Worm (Caenorhabditis elegans): ENCODE results near the gene algn-2.
A peak's percentile ranks its signal among the peaks of the same experiment; 100 is the strongest.

algn-2 gene

DNA sequence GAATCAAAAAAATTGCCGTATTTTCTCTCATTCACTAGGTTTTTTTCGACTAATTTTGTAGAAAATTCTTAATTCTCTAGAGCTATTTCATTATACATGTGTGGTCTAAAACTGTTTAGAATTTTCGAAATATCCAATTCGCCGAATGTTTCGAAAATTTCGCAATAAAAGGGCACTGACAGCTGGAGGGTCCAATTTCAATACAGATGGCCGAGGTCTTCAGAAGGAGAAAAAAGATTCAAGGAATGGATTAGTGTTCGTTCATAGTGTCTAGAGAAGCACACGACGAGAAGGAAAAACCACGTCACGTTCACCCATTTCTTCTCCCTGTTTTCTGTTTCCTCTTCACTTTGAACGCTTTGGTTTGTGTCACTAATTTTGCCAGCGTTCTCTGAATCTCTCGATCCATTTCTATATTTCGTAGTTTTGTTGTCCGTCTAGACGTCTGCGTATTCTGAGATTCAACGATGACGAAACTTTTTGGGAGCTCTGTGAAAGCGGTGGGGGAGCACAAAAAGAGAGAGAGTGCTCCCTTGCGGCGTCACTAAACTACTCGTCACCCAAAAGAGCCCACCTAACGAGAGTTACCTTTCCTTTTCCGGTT lies 48.9 kb upstream of the algn-2 start (continued):
- TF ChIP-seq hmg-1.1 (GFP tag; IDR thresholded peaks at IDR 0.05): peak; percentile 61; the same call in 1 of the 2 replicates
- no peak for TF ChIP-seq snpc-4 (tag; optimal IDR thresholded peaks at IDR 0.05)
- no peak for TF ChIP-seq D1046.2 (GFP tag; IDR thresholded peaks at IDR 0.05)
- TF ChIP-seq zfp-3 (GFP tag; conservative IDR thresholded peaks at IDR 0.05): no peak
- TF ChIP-seq dmd-9 (GFP tag; IDR thresholded peaks at IDR 0.05): no peak
- no peak for TF ChIP-seq lir-3 (tag; optimal IDR thresholded peaks at IDR 0.05)
- no peak for TF ChIP-seq php-3 (GFP tag; IDR thresholded peaks at IDR 0.05)
- peak; percentile 3 for TF ChIP-seq gei-8 (GFP tag; optimal IDR thresholded peaks at IDR 0.05)
- no peak for TF ChIP-seq nhr-111 (GFP tag; optimal IDR thresholded peaks at IDR 0.05)
- TF ChIP-seq spr-3 (GFP tag; optimal IDR thresholded peaks at IDR 0.05): no peak
- no peak for TF ChIP-seq jun-1 (tag; optimal IDR thresholded peaks at IDR 0.05)
- TF ChIP-seq aha-1 (tag): peak; percentile 58
- no peak for TF ChIP-seq zag-1 (tag; optimal IDR thresholded peaks at IDR 0.05)
- TF ChIP-seq skn-1 (tag; optimal IDR thresholded peaks at IDR 0.05): no peak
- no peak for TF ChIP-seq T20F7.1 (GFP tag; optimal IDR thresholded peaks at IDR 0.05)
- no peak for TF ChIP-seq spr-1 (tag; optimal IDR thresholded peaks at IDR 0.05)
- no peak for TF ChIP-seq T26A8.4 (GFP tag; IDR thresholded peaks at IDR 0.05)
- no peak for TF ChIP-seq lin-1 (GFP tag; IDR thresholded peaks at IDR 0.05)
- TF ChIP-seq saeg-2 (GFP tag; IDR thresholded peaks at IDR 0.05): no peak
- no peak for TF ChIP-seq ceh-32 (tag; optimal IDR thresholded peaks at IDR 0.05; ENCODE audit: poor library complexity)
- TF ChIP-seq ztf-7 (tag; optimal IDR thresholded peaks at IDR 0.05): peak; percentile 39
- 0 out of 2 replicates have a peak, but pooled peaks have one; percentile 32 for TF ChIP-seq egl-43 (GFP tag; IDR thresholded peaks at IDR 0.05)
- no peak for TF ChIP-seq ZK546.5 (tag; optimal IDR thresholded peaks at IDR 0.05)
- TF ChIP-seq cey-2 (tag; optimal IDR thresholded peaks at IDR 0.05; ENCODE audit: borderline replicate concordance, insufficient read depth): no peak
- 0 out of 2 replicates have a peak, but pooled peaks have one; percentile 20 for TF ChIP-seq lin-38 (GFP tag; IDR thresholded peaks at IDR 0.05)
- no peak for TF ChIP-seq sdz-12 (GFP tag; optimal IDR thresholded peaks at IDR 0.05)
- TF ChIP-seq fos-1 (tag; optimal IDR thresholded peaks at IDR 0.05): no peak
- TF ChIP-seq nhr-102 (tag; optimal IDR thresholded peaks at IDR 0.05): no peak
- TF ChIP-seq dmd-6 (GFP tag; IDR thresholded peaks at IDR 0.05): peak; percentile 79
- TF ChIP-seq egl-27 (tag; optimal IDR thresholded peaks at IDR 0.05): no peak
- peak; percentile 40 to 71 for TF ChIP-seq lsy-2 (tag; optimal IDR thresholded peaks at IDR 0.05)
- TF ChIP-seq mxl-3 (GFP tag; optimal IDR thresholded peaks at IDR 0.05): peak; percentile 25
- 0 out of 2 replicates have a peak, but pooled peaks have one; percentile 20 for TF ChIP-seq arid-1 (GFP tag; conservative IDR thresholded peaks at IDR 0.05)
- no peak for TF ChIP-seq daf-8 (GFP tag; IDR thresholded peaks at IDR 0.05)
- no peak for TF ChIP-seq F26F4.8 (GFP tag; conservative IDR thresholded peaks at IDR 0.05)
- TF ChIP-seq madf-5 (GFP tag; IDR thresholded peaks at IDR 0.05): no peak
- no peak for TF ChIP-seq unc-62 (GFP tag; optimal IDR thresholded peaks at IDR 0.05 in 1 of 2)
- TF ChIP-seq unc-62 (tag; optimal IDR thresholded peaks at IDR 0.05): no peak
- TF ChIP-seq hlh-11 (tag; optimal IDR thresholded peaks at IDR 0.05): peak; percentile 79
- no peak for TF ChIP-seq F44E2.7 (GFP tag; IDR thresholded peaks at IDR 0.05)
- TF ChIP-seq hlh-30 (tag; optimal IDR thresholded peaks at IDR 0.05; ENCODE audit: insufficient read depth): peak; percentile 70
- TF ChIP-seq F10B5.3 (tag; optimal IDR thresholded peaks at IDR 0.05): no peak
- TF ChIP-seq nhr-6 (tag; optimal IDR thresholded peaks at IDR 0.05): peak; percentile 13
- TF ChIP-seq unc-39 (tag; optimal IDR thresholded peaks at IDR 0.05): no peak
- peak; percentile 17; the same call in 1 of the 2 replicates for TF ChIP-seq tra-1 (GFP tag; IDR thresholded peaks at IDR 0.05)
- TF ChIP-seq nhr-237 (tag; optimal IDR thresholded peaks at IDR 0.05): no peak
- TF ChIP-seq nhr-41 (GFP tag; IDR thresholded peaks at IDR 0.05): no peak
- TF ChIP-seq lin-39 (tag; optimal IDR thresholded peaks at IDR 0.05): no peak
- no peak for TF ChIP-seq daf-16 (GFP tag; optimal IDR thresholded peaks at IDR 0.05)
- peak; percentile 58 for TF ChIP-seq daf-16 (tag; optimal IDR thresholded peaks at IDR 0.05)
- TF ChIP-seq set-16 (GFP tag; IDR thresholded peaks at IDR 0.05): no peak
- no peak for TF ChIP-seq ceh-62 (tag; optimal IDR thresholded peaks at IDR 0.05)
